Worm (Caenorhabditis elegans) whole organism, L4 larva: Measurements from ENCODE around the gene F44E5.15.

Source experiments
- T26A8.4 ChIP-seq: fragments of 200-800 bp; sonication (Bioruptor generic); IDR thresholded peaks from 2 replicates; pipeline ENCODE4 v1.3.6; 2022; ENCODE audit warnings: missing genetic modification characterization, missing compliant biosample characterization
- Y105C5A.15 ChIP-seq: fragments of 200-800 bp; sonication (Bioruptor generic); IDR thresholded peaks from 2 replicates; pipeline ENCODE4 v1.3.6; 2022; ENCODE audit warnings: missing genetic modification characterization, missing compliant biosample characterization
- Y48G9A.11 ChIP-seq: fragments of 200-800 bp; sonication (Bioruptor generic); IDR thresholded peaks from 2 replicates; pipeline ENCODE4 v1.3.6; 2022; ENCODE audit warnings: missing genetic modification reagents, missing genetic modification characterization, missing compliant biosample characterization
- Y5F2A.4 ChIP-seq: fragments of 200-800 bp; sonication (Bioruptor generic); optimal IDR thresholded peaks from 2 replicates; lab custom pipeline; 2018; ENCODE audit warnings: mild to moderate bottlenecking, missing genetic modification characterization, missing compliant biosample characterization
- aha-1 ChIP-seq: fragments of 150-350 bp; peaks from one replicate; lab custom pipeline; 2014; ENCODE audit warnings: missing biosample characterization, missing genetic modification characterization
- aly-2 ChIP-seq: sonication (generic microtip); optimal IDR thresholded peaks from 2 replicates; lab custom pipeline; 2018; ENCODE audit warnings: missing biosample characterization, missing genetic modification characterization
- arid-1 ChIP-seq: fragments of 200-800 bp; sonication (Bioruptor generic); conservative IDR thresholded peaks from 2 replicates; pipeline ENCODE4 v1.3.6; 2022; ENCODE audit warnings: missing genetic modification reagents, missing genetic modification characterization, missing compliant biosample characterization
- ceh-20 ChIP-seq: fragments of 200-800 bp; sonication (Bioruptor generic); IDR thresholded peaks from 2 replicates; pipeline ENCODE4 v1.3.6; 2022; ENCODE audit warnings: missing genetic modification reagents, missing genetic modification characterization, missing compliant biosample characterization
- ceh-44 ChIP-seq: fragments of 200-800 bp; sonication (Bioruptor generic); IDR thresholded peaks from 2 replicates; pipeline ENCODE4 v1.3.6; 2022; ENCODE audit warnings: missing genetic modification reagents, missing genetic modification characterization, missing compliant biosample characterization
- ceh-62 ChIP-seq: sonication (generic microtip); optimal IDR thresholded peaks from 2 replicates; lab custom pipeline; 2017; ENCODE audit warnings: missing biosample characterization, missing genetic modification characterization
- cey-2 ChIP-seq: sonication (generic microtip); optimal IDR thresholded peaks from 3 replicates; lab custom pipeline; 2017; ENCODE audit warnings: missing genetic modification characterization, mild to moderate bottlenecking, missing compliant biosample characterization, antibody characterized with exemption, borderline replicate concordance; ENCODE audit not compliant: insufficient read depth
- daf-16 ChIP-seq, 3 experiments: sonication (generic microtip); optimal IDR thresholded peaks; 2 replicates each; lab custom pipeline; 2016 to 2017; ENCODE audit warnings: missing genetic modification characterization in 3 of 3, missing genetic modification reagents in 3 of 3, mild to moderate bottlenecking in 2 of 3, missing compliant biosample characterization in 2 of 3, missing biosample characterization in 1 of 3, moderate library complexity in 1 of 3
- daf-19 ChIP-seq: fragments of 200-800 bp; sonication (Bioruptor generic); conservative IDR thresholded peaks from 2 replicates; pipeline ENCODE4 v1.3.6; 2022; ENCODE audit warnings: missing genetic modification characterization, missing compliant biosample characterization
- dmd-8 ChIP-seq: fragments of 200-800 bp; sonication (Bioruptor generic); IDR thresholded peaks from 2 replicates; pipeline ENCODE4 v1.3.6; 2022; ENCODE audit warnings: missing genetic modification characterization, missing compliant biosample characterization
- egl-27 ChIP-seq: sonication (generic microtip); optimal IDR thresholded peaks from 3 replicates; lab custom pipeline; 2017; ENCODE audit warnings: missing biosample characterization, missing genetic modification reagents, missing genetic modification characterization
- jun-1 ChIP-seq: fragments of 150-350 bp; optimal IDR thresholded peaks from 2 replicates; lab custom pipeline; 2014; ENCODE audit warnings: missing biosample characterization, missing genetic modification reagents, missing genetic modification characterization
- lin-1 ChIP-seq: fragments of 200-800 bp; sonication (Bioruptor generic); IDR thresholded peaks from 2 replicates; pipeline ENCODE4 v1.3.6; 2022; ENCODE audit warnings: missing genetic modification reagents, missing genetic modification characterization, missing compliant biosample characterization
- lin-13 ChIP-seq: fragments of 150-350 bp; optimal IDR thresholded peaks from 2 replicates; lab custom pipeline; 2014; ENCODE audit warnings: missing biosample characterization, missing genetic modification reagents, missing genetic modification characterization
- lin-29 ChIP-seq: fragments of 200-800 bp; sonication (Bioruptor generic); IDR thresholded peaks from 2 replicates; pipeline ENCODE4 v1.3.6; 2022; ENCODE audit warnings: missing genetic modification reagents, missing genetic modification characterization, missing compliant biosample characterization
- lin-39 ChIP-seq: fragments of 150-350 bp; optimal IDR thresholded peaks from 2 replicates; lab custom pipeline; 2014; ENCODE audit warnings: missing biosample characterization, missing genetic modification reagents, missing genetic modification characterization
- nhr-237 ChIP-seq: sonication (generic microtip); optimal IDR thresholded peaks from 2 replicates; lab custom pipeline; 2017; ENCODE audit warnings: missing biosample characterization, missing genetic modification characterization
- nhr-28 ChIP-seq: fragments of 150-350 bp; optimal IDR thresholded peaks from 2 replicates; lab custom pipeline; 2014; ENCODE audit warnings: missing biosample characterization, missing genetic modification characterization
- nhr-42 ChIP-seq: fragments of 200-800 bp; sonication (Bioruptor generic); IDR thresholded peaks from 2 replicates; pipeline ENCODE4 v1.3.6; 2022; ENCODE audit warnings: missing genetic modification characterization, missing compliant biosample characterization
- nhr-48 ChIP-seq: sonication (generic microtip); optimal IDR thresholded peaks from 2 replicates; lab custom pipeline; 2016; ENCODE audit warnings: mild to moderate bottlenecking, missing genetic modification characterization, missing compliant biosample characterization
- nhr-76 ChIP-seq: fragments of 150-350 bp; optimal IDR thresholded peaks from 2 replicates; lab custom pipeline; 2014; ENCODE audit warnings: missing biosample characterization, missing genetic modification characterization
- nhr-77 ChIP-seq: fragments of 150-350 bp; optimal IDR thresholded peaks from 2 replicates; lab custom pipeline; 2014; ENCODE audit warnings: missing biosample characterization, missing genetic modification characterization
- pha-4 ChIP-seq, 2 experiments: fragments of 150-350 bp in 1 of 2; fragments of 200-800 bp in 1 of 2; sonication (Bioruptor generic) in 1 of 2; IDR thresholded peaks in 1 of 2; optimal IDR thresholded peaks in 1 of 2; 2 replicates each; pipeline versions ENCODE4 v1.3.6 to Lab custom; 2014 to 2022; ENCODE audit warnings: missing genetic modification characterization in 2 of 2, missing genetic modification reagents in 2 of 2, missing biosample characterization in 1 of 2, missing compliant biosample characterization in 1 of 2
- pqm-1 ChIP-seq: sonication (generic microtip); optimal IDR thresholded peaks from 2 replicates; lab custom pipeline; 2017; ENCODE audit warnings: missing biosample characterization, missing genetic modification characterization
- rbr-2 ChIP-seq: sonication (generic microtip); optimal IDR thresholded peaks from 2 replicates; lab custom pipeline; 2016; ENCODE audit warnings: missing genotype, missing genetic modification characterization, missing compliant biosample characterization
- saeg-2 ChIP-seq: fragments of 200-800 bp; sonication (Bioruptor generic); IDR thresholded peaks from 2 replicates; pipeline ENCODE4 v1.3.6; 2022; ENCODE audit warnings: missing genetic modification reagents, missing genetic modification characterization, missing compliant biosample characterization
- skn-1 ChIP-seq: fragments of 150-350 bp; optimal IDR thresholded peaks from 2 replicates; lab custom pipeline; 2014; ENCODE audit warnings: missing biosample characterization, missing genetic modification characterization
- spr-1 ChIP-seq: sonication (generic microtip); optimal IDR thresholded peaks from 2 replicates; lab custom pipeline; 2016; ENCODE audit warnings: mild to moderate bottlenecking, missing genetic modification characterization, missing compliant biosample characterization
- tag-97 ChIP-seq: fragments of 200-800 bp; sonication (Bioruptor generic); IDR thresholded peaks from 2 replicates; pipeline ENCODE4 v1.3.6; 2022; ENCODE audit warnings: missing genetic modification characterization, missing compliant biosample characterization
- unc-39 ChIP-seq: sonication (generic microtip); optimal IDR thresholded peaks from 2 replicates; lab custom pipeline; 2017; ENCODE audit warnings: missing biosample characterization, missing genetic modification characterization
- unc-62 ChIP-seq, 3 experiments: fragments of 150-350 bp in 1 of 3; sonication (generic microtip); optimal IDR thresholded peaks in 2 of 3; peaks in 1 of 3; 1 replicate in 1 of 3; 2 replicates in 2 of 3; lab custom pipeline; 2014 to 2017; ENCODE audit warnings: missing biosample characterization in 3 of 3, missing genetic modification characterization in 3 of 3, missing genetic modification reagents in 3 of 3, missing genotype in 1 of 3
- vab-7 ChIP-seq: fragments of 200-800 bp; sonication (Bioruptor generic); IDR thresholded peaks from 2 replicates; pipeline ENCODE4 v1.3.6; 2022; ENCODE audit warnings: missing genetic modification reagents, missing genetic modification characterization, missing compliant biosample characterization
- zag-1 ChIP-seq: fragments of 150-350 bp; optimal IDR thresholded peaks from 2 replicates; lab custom pipeline; 2014; ENCODE audit warnings: missing biosample characterization, missing genetic modification characterization
- zfp-2 ChIP-seq: sonication (generic microtip); optimal IDR thresholded peaks from 2 replicates; lab custom pipeline; 2016; ENCODE audit warnings: mild to moderate bottlenecking, missing genetic modification characterization, missing compliant biosample characterization

The F44E5.15 gene

ce11 chrII:11798737-11799136, 26.3 kb downstream of the F44E5.15 start, which contains the start of gene hda-5:
TSS of gene hda-5 (plus strand) at chrII:11799037.
- TF ChIP-seq unc-62 (GFP tag; optimal IDR thresholded peaks at IDR 0.05 in 1 of 2; lab: Kevin White, UChicago) (peak in 1 of 2 experiments; percentile 11), unc-62 (tag; optimal IDR thresholded peaks at IDR 0.05; lab: Kevin White, UChicago) (no peak), skn-1 (tag; lab: Kevin White, UChicago) (no peak)

- no peak for TF ChIP-seq nhr-76 (tag; lab: Kevin White, UChicago)
- TF ChIP-seq pqm-1 (tag; lab: Kevin White, UChicago) = peak; percentile 3
Observed at ce11 chrII:11802451-11802850, 30.0 kb downstream of the F44E5.15 start, which contains the start of gene F43G6.17. TSS of gene F43G6.17 (plus strand) at chrII:11802751.

ce11 chrII:11806256-11806655, 33.8 kb downstream of the F44E5.15 start, which contains the start of gene jmjd-1.1:
TSS of gene jmjd-1.1 (plus strand) at chrII:11806556.
- no peak for TF ChIP-seq T26A8.4 (GFP tag; lab: Robert Waterston, UW)
- no peak for TF ChIP-seq nhr-28 (tag; lab: Kevin White, UChicago)
- no peak for TF ChIP-seq spr-1 (tag; lab: Kevin White, UChicago)
- TF ChIP-seq nhr-77 (tag; lab: Kevin White, UChicago) = no peak
- no peak for TF ChIP-seq pha-4 (GFP tag; IDR thresholded peaks at IDR 0.05; lab: Robert Waterston, UW)
- TF ChIP-seq pha-4 (tag; optimal IDR thresholded peaks at IDR 0.05; lab: Kevin White, UChicago) = no peak
- TF ChIP-seq Y5F2A.4 (GFP tag; lab: Kevin White, UChicago) = no peak
- no peak for TF ChIP-seq lin-1 (GFP tag; lab: Robert Waterston, UW)
- TF ChIP-seq ceh-20 (GFP tag; lab: Robert Waterston, UW) = no peak
- no peak for TF ChIP-seq nhr-48 (tag; lab: Kevin White, UChicago)
- no peak for TF ChIP-seq nhr-42
- no peak for TF ChIP-seq unc-39
- no peak for TF ChIP-seq arid-1 (GFP tag; lab: Robert Waterston, UW)
- no peak for TF ChIP-seq saeg-2 (GFP tag; lab: Robert Waterston, UW)
- no peak for TF ChIP-seq vab-7 (GFP tag; lab: Robert Waterston, UW)
- no peak for TF ChIP-seq lin-29
- no peak for TF ChIP-seq daf-16 (GFP tag; optimal IDR thresholded peaks at IDR 0.05; lab: Kevin White, UChicago)
- TF ChIP-seq daf-16 (tag; optimal IDR thresholded peaks at IDR 0.05; lab: Kevin White, UChicago) = no peak
- TF ChIP-seq aly-2 = no peak
- TF ChIP-seq ceh-62 (tag; lab: Kevin White, UChicago) = no peak
- no peak for TF ChIP-seq nhr-237
- TF ChIP-seq, all 104 proteins: peak for 0

- no peak for TF ChIP-seq lin-13 (GFP tag; lab: Kevin White, UChicago)
- no peak for TF ChIP-seq ceh-44 (GFP tag; lab: Robert Waterston, UW)
- no peak for TF ChIP-seq zfp-2 (tag; lab: Kevin White, UChicago)
- no peak for TF ChIP-seq lin-1 (GFP tag; lab: Robert Waterston, UW)
- no peak for TF ChIP-seq aha-1 (tag; lab: Kevin White, UChicago)
- TF ChIP-seq jun-1 (tag; lab: Kevin White, UChicago) = no peak
- no peak for TF ChIP-seq Y105C5A.15
- no peak for TF ChIP-seq egl-27 (tag; lab: Kevin White, UChicago)
- no peak for TF ChIP-seq lin-39 (tag; lab: Kevin White, UChicago)
- no peak for TF ChIP-seq dmd-8 (GFP tag; lab: Robert Waterston, UW)
- no peak for TF ChIP-seq Y48G9A.11 (GFP tag; lab: Robert Waterston, UW)
- no peak for TF ChIP-seq pqm-1 (tag; lab: Kevin White, UChicago)
- TF ChIP-seq tag-97 = no peak
- TF ChIP-seq daf-19 (GFP tag; lab: Robert Waterston, UW) = no peak
- no peak for TF ChIP-seq zag-1
- TF ChIP-seq rbr-2 (tag; lab: Kevin White, UChicago) = no peak
- TF ChIP-seq cey-2 (tag; lab: Kevin White, UChicago) = no peak
- TF ChIP-seq, all 104 proteins: peak for 0
Observed at ce11 chrII:11808979-11809378, 36.5 kb downstream of the F44E5.15 start, which contains the start of gene F43G6.10. TSS of gene F43G6.10 (plus strand) at chrII:11809349.
